Worm (Caenorhabditis elegans) whole organism, L3 larva: ENCODE measurements around the gene syx-3.

ENCODE experiments used
- elt-2 ChIP-seq: sonication (generic microtip); optimal IDR thresholded peaks from 2 replicates; lab custom pipeline; 2016; ENCODE audit warnings: missing genetic modification reagents, mild to moderate bottlenecking, missing genetic modification characterization, missing compliant biosample characterization
- jun-1 ChIP-seq: fragments of 150-350 bp; optimal IDR thresholded peaks from 2 replicates; lab custom pipeline; 2014; ENCODE audit warnings: missing biosample characterization, missing genetic modification reagents, missing genetic modification characterization
- nfya-1 ChIP-seq: sonication (generic microtip); optimal IDR thresholded peaks from 2 replicates; lab custom pipeline; 2017; ENCODE audit warnings: missing genetic modification characterization, mild to moderate bottlenecking, missing compliant biosample characterization, antibody characterized with exemption, moderate library complexity; ENCODE audit not compliant: insufficient read depth
- nhr-23 ChIP-seq: fragments of 150-350 bp; optimal IDR thresholded peaks from 2 replicates; lab custom pipeline; 2014; ENCODE audit warnings: missing biosample characterization, missing genetic modification reagents, missing genetic modification characterization
- unc-39 ChIP-seq: sonication (generic microtip); optimal IDR thresholded peaks from 4 replicates; lab custom pipeline; 2017; ENCODE audit warnings: missing biosample characterization, missing genetic modification characterization

DNA sequence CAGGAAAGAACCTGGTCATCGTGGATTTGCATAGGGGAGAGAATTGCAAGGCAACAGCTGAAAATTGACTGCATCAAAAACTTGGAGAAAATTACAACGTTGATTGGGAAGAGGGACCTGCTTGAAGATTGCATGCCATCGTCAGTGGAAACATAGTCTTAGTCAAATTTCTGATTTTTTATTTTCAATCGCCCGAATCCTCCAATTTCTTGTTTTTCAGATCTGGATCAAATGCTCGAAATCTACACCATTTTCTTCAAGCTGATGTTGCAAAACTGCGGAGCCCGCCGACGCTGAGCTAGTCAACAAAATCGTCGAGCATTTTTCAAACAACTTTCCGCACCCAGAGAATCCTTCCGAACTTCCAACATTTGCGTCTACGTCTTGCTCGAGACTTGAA, 24.7 kb downstream of the syx-3 start:
- TF ChIP-seq unc-39 (no peak), jun-1 (tag; lab: Kevin White, UChicago) (no peak), nhr-23 (no peak), nfya-1 (no peak), elt-2 (tag; lab: Kevin White, UChicago) (no peak)
